Fruit fly (Drosophila melanogaster): ENCODE measurements around the gene CG6656.

Gene CG6656

DNA sequence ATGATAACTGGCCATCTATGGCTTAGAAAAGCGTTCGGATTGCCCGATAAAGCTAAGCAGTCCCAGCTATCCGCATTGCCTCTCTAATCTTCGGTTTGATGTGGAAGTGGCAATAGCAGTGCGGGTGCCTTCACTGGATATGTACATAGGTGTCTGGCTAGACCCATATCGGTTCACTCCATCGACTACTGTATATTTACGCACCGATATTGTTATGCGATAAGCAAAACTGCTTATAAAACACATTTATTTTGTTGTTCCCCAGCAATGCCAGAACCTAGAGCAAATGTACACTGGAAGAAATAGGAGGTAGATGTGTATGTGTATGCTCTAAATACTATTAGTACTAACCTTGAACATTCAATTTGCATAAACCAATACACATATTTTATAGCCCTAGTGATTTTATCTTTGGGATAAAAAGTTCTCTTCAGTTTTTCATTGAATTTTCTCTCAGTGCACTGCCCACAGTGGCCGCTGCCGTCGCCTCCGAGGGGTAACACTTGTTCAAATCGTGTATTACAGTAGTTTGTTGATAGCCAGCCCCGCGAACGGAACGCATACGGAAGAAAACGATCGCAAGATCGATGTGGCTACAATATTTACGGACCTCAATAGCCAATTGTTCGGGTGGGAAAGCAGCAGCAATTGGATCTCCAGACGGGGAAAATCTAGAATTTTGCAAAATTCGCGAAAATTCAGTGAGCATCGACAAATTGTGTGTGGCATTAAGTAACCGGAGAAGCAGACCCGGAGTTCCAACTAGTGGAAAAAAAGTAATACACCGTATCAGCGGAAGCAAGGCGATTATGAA is 4.7 kb upstream of the CG6656 start, which contains the start of gene CG31431:
Gene CG31431, plus strand, starts transcription at position 524 of the 814 bp plus-strand sequence.
- TF ChIP-seq Pif1B (GFP tag; optimal IDR thresholded peaks at IDR 0.05) (peak; percentile 82), gl (tag; optimal IDR thresholded peaks at IDR 0.05) (peak; percentile 66), CG17806 (tag; optimal IDR thresholded peaks at IDR 0.05) (peak; percentile 87), CG15710 (tag; optimal IDR thresholded peaks at IDR 0.05) (peak; percentile 85), D1 (tag; optimal IDR thresholded peaks at IDR 0.05) (no peak), fd96Ca (GFP tag; IDR thresholded peaks at IDR 0.05) (peak; percentile 90), CG10348 (GFP tag; IDR thresholded peaks at IDR 0.05) (peak; percentile 62), EcR (GFP tag; optimal IDR thresholded peaks at IDR 0.05) (no peak), Snoo (tag; optimal IDR thresholded peaks at IDR 0.05) (peak; percentile 28), CG9948 (tag; optimal IDR thresholded peaks at IDR 0.05) (peak; percentile 81), CG34367 (tag; optimal IDR thresholded peaks at IDR 0.05) (peak; percentile 78), CG14655 (GFP tag; optimal IDR thresholded peaks at IDR 0.05) (peak; percentile 89), Ets98B (GFP tag; IDR thresholded peaks at IDR 0.05) (peak; percentile 93), CG13204 (GFP tag; optimal IDR thresholded peaks at IDR 0.05) (no peak), Pif1A (GFP tag; optimal IDR thresholded peaks at IDR 0.05) (peak; percentile 82), CG4496 (GFP tag; IDR thresholded peaks at IDR 0.05) (peak; percentile 94), rn (GFP tag; IDR thresholded peaks at IDR 0.05) (peak; percentile 74), CG12605 (GFP tag; IDR thresholded peaks at IDR 0.05) (peak; percentile 90), CG8301 (tag; optimal IDR thresholded peaks at IDR 0.05) (peak; percentile 91), CG32121 (GFP tag; IDR thresholded peaks at IDR 0.05) (peak; percentile 95), CG8159 (tag; optimal IDR thresholded peaks at IDR 0.05) (peak; percentile 85)

- TF ChIP-seq CG13204 (GFP tag; optimal IDR thresholded peaks at IDR 0.05) (no peak), D1 (tag; optimal IDR thresholded peaks at IDR 0.05) (no peak), Pif1B (GFP tag; optimal IDR thresholded peaks at IDR 0.05) (no peak), Pif1A (GFP tag; optimal IDR thresholded peaks at IDR 0.05) (no peak), CG34367 (tag; optimal IDR thresholded peaks at IDR 0.05) (no peak), CG17806 (tag; optimal IDR thresholded peaks at IDR 0.05) (no peak)
These were observed 3.6 kb upstream of the CG6656 start for dm6 chr3R:21871348-21871940.

DNA sequence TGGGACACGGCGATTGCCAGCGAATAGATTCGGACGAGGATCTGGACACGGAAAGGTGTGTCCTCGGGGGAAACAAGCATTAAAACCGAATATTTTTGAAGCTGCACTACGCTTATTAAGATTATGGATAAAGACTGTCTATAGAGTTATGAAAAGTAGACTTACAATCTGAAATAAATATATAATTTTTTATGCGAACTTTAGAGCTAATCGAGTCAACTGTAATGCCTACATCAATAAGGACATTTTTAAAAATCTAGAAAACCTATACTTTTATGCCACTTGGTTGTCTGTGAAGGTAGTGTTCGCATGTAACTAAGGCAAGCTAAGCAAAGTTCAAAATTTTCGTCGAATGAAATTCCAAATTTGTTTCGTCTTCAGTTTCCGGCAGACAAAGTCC is 1.7 kb upstream of the CG6656 start, which contains the start of gene CG31178:
Gene CG31178, plus strand, starts transcription at position 301 of the 400 bp plus-strand sequence.
- no peak for TF ChIP-seq CG17806 (tag; optimal IDR thresholded peaks at IDR 0.05)
- TF ChIP-seq CG32121 (GFP tag; IDR thresholded peaks at IDR 0.05), result no peak
- TF ChIP-seq gl (tag; optimal IDR thresholded peaks at IDR 0.05), result no peak
- no peak for TF ChIP-seq CG9948 (tag; optimal IDR thresholded peaks at IDR 0.05)
- no peak for TF ChIP-seq CG8159 (tag; optimal IDR thresholded peaks at IDR 0.05)
- no peak for TF ChIP-seq CG12605 (GFP tag; IDR thresholded peaks at IDR 0.05)
- no peak for TF ChIP-seq CG8301 (tag; optimal IDR thresholded peaks at IDR 0.05)
- no peak for TF ChIP-seq D1 (tag; optimal IDR thresholded peaks at IDR 0.05)
- no peak for TF ChIP-seq fd96Ca (GFP tag; IDR thresholded peaks at IDR 0.05)
- no peak for TF ChIP-seq CG34367 (tag; optimal IDR thresholded peaks at IDR 0.05)
- no peak for TF ChIP-seq CG15710 (tag; optimal IDR thresholded peaks at IDR 0.05)
- TF ChIP-seq CG10348 (GFP tag; IDR thresholded peaks at IDR 0.05), result no peak
- no peak for TF ChIP-seq EcR (GFP tag; optimal IDR thresholded peaks at IDR 0.05)
- TF ChIP-seq CG13204 (GFP tag; optimal IDR thresholded peaks at IDR 0.05), result no peak
- TF ChIP-seq CG14655 (GFP tag; optimal IDR thresholded peaks at IDR 0.05), result no peak
- TF ChIP-seq rn (GFP tag; IDR thresholded peaks at IDR 0.05), result no peak
- TF ChIP-seq CG4496 (GFP tag; IDR thresholded peaks at IDR 0.05), result no peak

DNA sequence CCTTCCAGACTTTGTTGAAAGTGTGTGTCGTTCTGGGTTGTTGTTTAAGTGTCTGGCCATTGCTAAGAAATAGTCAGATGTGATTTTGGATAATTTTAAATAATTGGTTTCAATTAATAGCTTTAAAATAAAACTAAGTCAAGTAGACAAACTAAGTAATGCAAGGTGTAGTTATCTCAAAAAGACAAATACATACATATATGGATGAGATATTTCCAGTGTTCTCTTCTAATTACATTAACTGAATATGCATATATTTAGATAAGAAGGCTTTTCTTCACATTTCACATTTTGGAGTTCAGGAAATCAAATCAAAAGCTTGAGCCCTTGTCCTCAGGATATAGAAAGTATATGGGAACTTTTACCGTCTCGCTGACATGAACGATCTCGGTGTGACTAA is 2.5 kb downstream of the CG6656 start, which contains the start of gene P5CDh2:
Gene P5CDh2, plus strand, starts transcription at position 301 of the 400 bp plus-strand sequence.
- no peak for TF ChIP-seq EcR (GFP tag; optimal IDR thresholded peaks at IDR 0.05)
- TF ChIP-seq D1 (tag; optimal IDR thresholded peaks at IDR 0.05), result no peak
- TF ChIP-seq gl (tag; optimal IDR thresholded peaks at IDR 0.05), result no peak
- no peak for TF ChIP-seq Pif1B (GFP tag; optimal IDR thresholded peaks at IDR 0.05)
- no peak for TF ChIP-seq CG10348 (GFP tag; IDR thresholded peaks at IDR 0.05)
- TF ChIP-seq CG15710 (tag; optimal IDR thresholded peaks at IDR 0.05), result no peak
- TF ChIP-seq CG8301 (tag; optimal IDR thresholded peaks at IDR 0.05), result no peak
- no peak for TF ChIP-seq CG4496 (GFP tag; IDR thresholded peaks at IDR 0.05)
- no peak for TF ChIP-seq CG14655 (GFP tag; optimal IDR thresholded peaks at IDR 0.05)
- TF ChIP-seq CG34367 (tag; optimal IDR thresholded peaks at IDR 0.05), result no peak
- TF ChIP-seq Ets98B (GFP tag; IDR thresholded peaks at IDR 0.05), result no peak
- TF ChIP-seq Pif1A (GFP tag; optimal IDR thresholded peaks at IDR 0.05), result no peak

dm6 chr3R:21878473-21878872 is 3.4 kb downstream of the CG6656 start, which contains the start of gene CG34148:
CG34148 (minus strand) TSS chr3R:21878686.
- TF ChIP-seq EcR (GFP tag; optimal IDR thresholded peaks at IDR 0.05) (no peak), CG4496 (GFP tag; IDR thresholded peaks at IDR 0.05) (no peak), CG32121 (GFP tag; IDR thresholded peaks at IDR 0.05) (no peak), CG8159 (tag; optimal IDR thresholded peaks at IDR 0.05) (no peak), gl (tag; optimal IDR thresholded peaks at IDR 0.05) (no peak), rn (GFP tag; IDR thresholded peaks at IDR 0.05) (no peak), CG12605 (GFP tag; IDR thresholded peaks at IDR 0.05) (no peak), CG10348 (GFP tag; IDR thresholded peaks at IDR 0.05) (no peak), CG13204 (GFP tag; optimal IDR thresholded peaks at IDR 0.05) (no peak), fd96Ca (GFP tag; IDR thresholded peaks at IDR 0.05) (no peak), CG9948 (tag; optimal IDR thresholded peaks at IDR 0.05) (no peak), D1 (tag; optimal IDR thresholded peaks at IDR 0.05) (no peak), CG8301 (tag; optimal IDR thresholded peaks at IDR 0.05) (no peak), Ets98B (GFP tag; IDR thresholded peaks at IDR 0.05) (no peak), CG14655 (GFP tag; optimal IDR thresholded peaks at IDR 0.05) (no peak), Snoo (tag; optimal IDR thresholded peaks at IDR 0.05) (no peak), Pif1A (GFP tag; optimal IDR thresholded peaks at IDR 0.05) (no peak)
